Fruit fly (Drosophila melanogaster): ENCODE results near the gene Brd8.

Brd8 gene

DNA sequence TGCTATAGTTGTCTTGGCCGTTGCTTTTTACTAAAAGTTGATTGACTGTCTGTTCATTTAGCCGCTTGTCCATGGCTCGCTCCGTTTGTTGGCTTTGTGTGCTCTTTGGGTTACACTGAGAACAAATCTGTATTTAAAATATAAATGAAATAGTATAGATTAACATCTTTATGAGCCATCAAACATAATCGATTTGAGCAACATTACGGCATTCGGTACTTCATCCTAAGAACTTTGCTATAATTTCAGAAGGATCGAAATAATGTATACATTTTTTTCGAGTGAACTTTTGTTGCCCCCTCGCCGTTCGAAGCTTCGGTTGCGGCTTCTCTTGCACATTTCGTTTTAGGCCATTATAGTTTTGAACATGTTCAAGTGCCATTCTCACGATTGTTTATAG is 15.3 kb upstream of the Brd8 start (continued):
- TF ChIP-seq TFAM (GFP tag; optimal IDR thresholded peaks at IDR 0.05): no peak
- peak; percentile 40 for TF ChIP-seq salm (tag; optimal IDR thresholded peaks at IDR 0.05)
- peak; percentile 15 for TF ChIP-seq dm (GFP tag; optimal IDR thresholded peaks at IDR 0.05)
- TF ChIP-seq CG6765 (GFP tag; optimal IDR thresholded peaks at IDR 0.05): no peak
- TF ChIP-seq unpg (GFP tag; optimal IDR thresholded peaks at IDR 0.05): peak; percentile 88
- peak; percentile 61 for TF ChIP-seq Spps (tag; optimal IDR thresholded peaks at IDR 0.05)
- peak; percentile 82 for TF ChIP-seq oc (tag; optimal IDR thresholded peaks at IDR 0.05)
- peak; percentile 14 for TF ChIP-seq NK7.1 (GFP tag; optimal IDR thresholded peaks at IDR 0.05)
- TF ChIP-seq nmo (GFP tag; optimal IDR thresholded peaks at IDR 0.05): peak; percentile 76
- TF ChIP-seq CG8944 (GFP tag; optimal IDR thresholded peaks at IDR 0.05): no peak
- TF ChIP-seq H15 (GFP tag; IDR thresholded peaks at IDR 0.05): peak; percentile 60
- no peak for TF ChIP-seq CG6654 (GFP tag; optimal IDR thresholded peaks at IDR 0.05)
- no peak for TF ChIP-seq Fer2 (tag; optimal IDR thresholded peaks at IDR 0.05)
- TF ChIP-seq fu2 (GFP tag; optimal IDR thresholded peaks at IDR 0.05): no peak
- peak; percentile 65 for TF ChIP-seq Ssrp (tag; optimal IDR thresholded peaks at IDR 0.05)
- TF ChIP-seq Blimp-1 (GFP tag; optimal IDR thresholded peaks at IDR 0.05): peak; percentile 83
- TF ChIP-seq CG12219 (GFP tag; optimal IDR thresholded peaks at IDR 0.05): peak; percentile 76
- peak; percentile 27 for TF ChIP-seq Nf-YB (GFP tag; optimal IDR thresholded peaks at IDR 0.05)
- no peak for TF ChIP-seq CG42726 (GFP tag; IDR thresholded peaks at IDR 0.05; ENCODE audit: partially characterized antibody)
- no peak for TF ChIP-seq CG10462 (GFP tag; optimal IDR thresholded peaks at IDR 0.05)
- peak; percentile 27 for TF ChIP-seq Mad (GFP tag; optimal IDR thresholded peaks at IDR 0.05)
- TF ChIP-seq CoRest (tag; optimal IDR thresholded peaks at IDR 0.05): peak; percentile 73
- TF ChIP-seq CG8281 (tag; optimal IDR thresholded peaks at IDR 0.05): peak; percentile 39
- TF ChIP-seq CG17385 (GFP tag; optimal IDR thresholded peaks at IDR 0.05): peak; percentile 71
- TF ChIP-seq CG4282 (GFP tag; optimal IDR thresholded peaks at IDR 0.05): no peak
- peak; percentile 79 for TF ChIP-seq CG14441 (GFP tag; IDR thresholded peaks at IDR 0.05)
- peak; percentile 60 for TF ChIP-seq Dek (tag; optimal IDR thresholded peaks at IDR 0.05)
- no peak for TF ChIP-seq pan (optimal IDR thresholded peaks at IDR 0.05)
- peak in 1 of 2 experiments; percentile 77 for TF ChIP-seq pan (GFP tag; optimal IDR thresholded peaks at IDR 0.05 in 1 of 2, IDR thresholded peaks at IDR 0.05 in 1 of 2)
- peak; percentile 52 for TF ChIP-seq sqz (GFP tag; optimal IDR thresholded peaks at IDR 0.05)
- no peak for TF ChIP-seq Dref (GFP tag; IDR thresholded peaks at IDR 0.05)
- TF ChIP-seq sens (GFP tag): peak; percentile 94
- no peak for TF ChIP-seq sens-2 (GFP tag; IDR thresholded peaks at IDR 0.05)
- peak; percentile 39 for TF ChIP-seq CG5245 (GFP tag; optimal IDR thresholded peaks at IDR 0.05)
- peak in 1 of 3 experiments; percentile 62 for TF ChIP-seq lola (GFP tag; optimal IDR thresholded peaks at IDR 0.05)
- no peak for TF ChIP-seq CG7928 (GFP tag; optimal IDR thresholded peaks at IDR 0.05)
- peak; percentile 32 for TF ChIP-seq caup (GFP tag; optimal IDR thresholded peaks at IDR 0.05; ENCODE audit: severe bottlenecking)
- TF ChIP-seq CG6854 (GFP tag; optimal IDR thresholded peaks at IDR 0.05): no peak
- peak; percentile 78 for TF ChIP-seq CG7839 (tag; optimal IDR thresholded peaks at IDR 0.05)
- peak; percentile 41 for TF ChIP-seq CG9437 (GFP tag; optimal IDR thresholded peaks at IDR 0.05)
- peak; percentile 82 for TF ChIP-seq CG1603 (tag; optimal IDR thresholded peaks at IDR 0.05)
- TF ChIP-seq CG13424 (tag; optimal IDR thresholded peaks at IDR 0.05): peak; percentile 75
- TF ChIP-seq Dfd (GFP tag; optimal IDR thresholded peaks at IDR 0.05): no peak
- peak; percentile 13 for TF ChIP-seq CG7271 (tag; optimal IDR thresholded peaks at IDR 0.05)
- TF ChIP-seq sisA (GFP tag; IDR thresholded peaks at IDR 0.05): peak; percentile 56
- peak; percentile 61 for TF ChIP-seq jing (GFP tag; optimal IDR thresholded peaks at IDR 0.05)
- TF ChIP-seq CG7556 (GFP tag; optimal IDR thresholded peaks at IDR 0.05): peak; percentile 63
- TF ChIP-seq dmrt99B (tag; optimal IDR thresholded peaks at IDR 0.05): peak; percentile 85
- TF ChIP-seq fru (optimal IDR thresholded peaks at IDR 0.05): no peak
- TF ChIP-seq odd (GFP tag; optimal IDR thresholded peaks at IDR 0.05): peak; percentile 67
- no peak for TF ChIP-seq tio (GFP tag; optimal IDR thresholded peaks at IDR 0.05)
